Fruit fly (Drosophila melanogaster): Measurements from ENCODE around the gene Sas10.

Gene Sas10

DNA sequence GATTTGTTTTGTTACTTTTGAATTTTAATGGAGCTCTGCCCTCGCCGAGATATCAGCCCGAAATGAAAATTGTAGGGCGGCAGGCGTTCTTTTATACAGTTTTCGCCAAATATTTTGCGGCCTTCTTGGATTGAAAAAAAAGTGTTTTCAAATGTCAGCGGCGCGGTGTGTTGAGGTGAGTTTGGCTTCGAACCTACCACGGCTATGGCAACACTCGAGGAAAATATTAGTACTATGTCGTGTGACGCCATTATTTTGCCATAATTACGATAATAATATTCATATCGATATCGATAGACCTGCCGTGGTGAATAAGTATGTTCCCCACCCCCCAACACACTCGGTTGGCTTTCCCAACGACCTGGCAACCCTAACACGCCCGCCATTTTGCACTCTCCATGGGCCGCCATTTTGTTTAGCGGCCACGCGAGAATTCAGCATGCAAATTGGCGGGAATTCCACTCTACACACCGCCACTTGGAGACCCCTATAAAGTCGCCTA lies 5.3 kb upstream of the Sas10 start, which contains the start of the genes TrxT and dhd (continued):
- TF ChIP-seq Nf-YA (GFP tag; IDR thresholded peaks at IDR 0.05) (no peak), Dad (GFP tag; optimal IDR thresholded peaks at IDR 0.05) (no peak), Meics (GFP tag; optimal IDR thresholded peaks at IDR 0.05) (peak; percentile 38), CG16813 (GFP tag; IDR thresholded peaks at IDR 0.05; ENCODE audit: partially characterized antibody) (0 out of 3 replicates have a peak, but pooled peaks have one; percentile 27), Asciz (GFP tag; optimal IDR thresholded peaks at IDR 0.05) (no peak), CG15011 (GFP tag; optimal IDR thresholded peaks at IDR 0.05) (no peak), Adf1 (GFP tag; IDR thresholded peaks at IDR 0.05) (peak; percentile 37; the same call in 1 of the 2 replicates), CG4424 (GFP tag; optimal IDR thresholded peaks at IDR 0.05) (no peak), Bteb2 (GFP tag; optimal IDR thresholded peaks at IDR 0.05) (no peak), schlank (tag; optimal IDR thresholded peaks at IDR 0.05) (peak; percentile 19), CG30403 (GFP tag; optimal IDR thresholded peaks at IDR 0.05) (no peak), bsh (GFP tag; optimal IDR thresholded peaks at IDR 0.05) (peak in 1 of 2 experiments; percentile 26), mirr (GFP tag; optimal IDR thresholded peaks at IDR 0.05) (peak; percentile 25), CG8388 (GFP tag; optimal IDR thresholded peaks at IDR 0.05) (no peak), ken (GFP tag; IDR thresholded peaks at IDR 0.05) (no peak), H2.0 (GFP tag; IDR thresholded peaks at IDR 0.05) (0 out of 2 replicates have a peak, but pooled peaks have one; percentile 20), Dll (GFP tag; IDR thresholded peaks at IDR 0.05; ENCODE audit: partially characterized antibody) (peak; percentile 62; the same call in 2 of the 4 replicates), CG11695 (GFP tag; IDR thresholded peaks at IDR 0.05) (no peak), pum (GFP tag; optimal IDR thresholded peaks at IDR 0.05) (no peak), row (GFP tag; IDR thresholded peaks at IDR 0.05) (peak; percentile 29; the same call in 1 of the 3 replicates), Atf-2 (GFP tag; optimal IDR thresholded peaks at IDR 0.05) (no peak), Fer2 (tag; optimal IDR thresholded peaks at IDR 0.05) (no peak), HLHmδ (GFP tag; optimal IDR thresholded peaks at IDR 0.05) (peak; percentile 21), CG8359 (GFP tag; optimal IDR thresholded peaks at IDR 0.05; ENCODE audit: borderline replicate concordance) (no peak), CG4328 (GFP tag; optimal IDR thresholded peaks at IDR 0.05) (no peak), sc (optimal IDR thresholded peaks at IDR 0.05) (no peak), sc (GFP tag; optimal IDR thresholded peaks at IDR 0.05) (no peak), CG1832 (GFP tag; optimal IDR thresholded peaks at IDR 0.05) (no peak), twi (tag; optimal IDR thresholded peaks at IDR 0.05) (no peak), Atf3 (GFP tag; optimal IDR thresholded peaks at IDR 0.05) (no peak), pfk (GFP tag; optimal IDR thresholded peaks at IDR 0.05) (no peak), dati (GFP tag; IDR thresholded peaks at IDR 0.05) (no peak), otp (GFP tag; IDR thresholded peaks at IDR 0.05) (no peak), CG10267 (tag; optimal IDR thresholded peaks at IDR 0.05) (peak; percentile 15), Awh (GFP tag; IDR thresholded peaks at IDR 0.05) (peak; percentile 8; the same call in 1 of the 2 replicates), Hr3 (GFP tag; optimal IDR thresholded peaks at IDR 0.05) (no peak), Spps (tag; optimal IDR thresholded peaks at IDR 0.05) (no peak), Vsx1 (GFP tag; optimal IDR thresholded peaks at IDR 0.05) (no peak), gsb-n (tag; optimal IDR thresholded peaks at IDR 0.05) (no peak), CG13123 (GFP tag; optimal IDR thresholded peaks at IDR 0.05) (no peak), CG4854 (GFP tag; optimal IDR thresholded peaks at IDR 0.05) (no peak), dmrt99B (tag; optimal IDR thresholded peaks at IDR 0.05) (no peak), ci (GFP tag; IDR thresholded peaks at IDR 0.05) (peak; percentile 64; the same call in 2 of the 3 replicates), CG11723 (GFP tag; optimal IDR thresholded peaks at IDR 0.05) (no peak), CG18764 (GFP tag; optimal IDR thresholded peaks at IDR 0.05) (no peak), bowl (GFP tag; IDR thresholded peaks at IDR 0.05) (no peak), CG6254 (GFP tag; optimal IDR thresholded peaks at IDR 0.05) (peak; percentile 34), cg (GFP tag; optimal IDR thresholded peaks at IDR 0.05) (no peak), CG10431 (GFP tag; optimal IDR thresholded peaks at IDR 0.05) (no peak), Side (GFP tag; optimal IDR thresholded peaks at IDR 0.05) (no peak), klu (GFP tag; IDR thresholded peaks at IDR 0.05) (no peak)

All from whole organism, embryonic.